Worm (Caenorhabditis elegans) whole organism, L2 larva: ENCODE results near the gene acox-1.5.

Source experiments
- C34F6.9 ChIP-seq: fragments of 150-350 bp; optimal IDR thresholded peaks from 2 replicates; lab custom pipeline; 2014; ENCODE audit warnings: missing biosample characterization, missing genetic modification characterization
- F13H6.1 ChIP-seq: sonication (generic microtip); optimal IDR thresholded peaks from 2 replicates; lab custom pipeline; 2016; ENCODE audit warnings: missing genetic modification characterization, missing compliant biosample characterization
- alr-1 ChIP-seq: fragments of 150-350 bp; optimal IDR thresholded peaks from 2 replicates; lab custom pipeline; 2014; ENCODE audit warnings: missing biosample characterization, missing genetic modification characterization
- ama-1 ChIP-seq: fragments of 150-350 bp; optimal IDR thresholded peaks from 2 replicates; lab custom pipeline; 2018; ENCODE audit warnings: inconsistent platforms
- blmp-1 ChIP-seq: sonication (generic microtip); optimal IDR thresholded peaks from 2 replicates; lab custom pipeline; 2017; ENCODE audit warnings: missing genetic modification characterization, mild to moderate bottlenecking, missing compliant biosample characterization, antibody characterized with exemption, moderate library complexity; ENCODE audit not compliant: insufficient read depth
- ceh-16 ChIP-seq: fragments of 150-350 bp; optimal IDR thresholded peaks from 2 replicates; lab custom pipeline; 2014; ENCODE audit warnings: missing biosample characterization, missing genetic modification characterization
- crh-2 ChIP-seq: sonication (generic microtip); optimal IDR thresholded peaks from 2 replicates; lab custom pipeline; 2017; ENCODE audit warnings: missing biosample characterization, missing genetic modification characterization
- dmd-4 ChIP-seq: sonication (generic microtip); optimal IDR thresholded peaks from 2 replicates; lab custom pipeline; 2017; ENCODE audit warnings: missing biosample characterization, missing genetic modification characterization
- egl-27 ChIP-seq: sonication (generic microtip); optimal IDR thresholded peaks from 3 replicates; lab custom pipeline; 2017; ENCODE audit warnings: missing biosample characterization, missing genetic modification reagents, missing genetic modification characterization
- elt-3 ChIP-seq: sonication (generic microtip); optimal IDR thresholded peaks from 2 replicates; lab custom pipeline; 2017; ENCODE audit warnings: missing biosample characterization, missing genetic modification characterization
- fos-1 ChIP-seq: fragments of 150-350 bp; optimal IDR thresholded peaks from 2 replicates; lab custom pipeline; 2014; ENCODE audit warnings: missing biosample characterization, missing genetic modification characterization
- lin-11 ChIP-seq: fragments of 150-350 bp; sonication (generic microtip); optimal IDR thresholded peaks from 2 replicates; lab custom pipeline; 2014; ENCODE audit warnings: missing biosample characterization, missing genetic modification characterization, inconsistent platforms, mixed read lengths
- lin-13 ChIP-seq: fragments of 150-350 bp; optimal IDR thresholded peaks from 2 replicates; lab custom pipeline; 2014; ENCODE audit warnings: missing biosample characterization, missing genetic modification reagents, missing genetic modification characterization
- lin-39 ChIP-seq: fragments of 150-350 bp; optimal IDR thresholded peaks from 2 replicates; lab custom pipeline; 2014; ENCODE audit warnings: missing biosample characterization, missing genetic modification reagents, missing genetic modification characterization
- lsy-2 ChIP-seq, 2 experiments: fragments of 150-350 bp in 1 of 2; sonication (generic microtip) in 1 of 2; optimal IDR thresholded peaks; 2 replicates each; lab custom pipeline; 2014 to 2017; ENCODE audit warnings: missing biosample characterization in 2 of 2, missing genetic modification characterization in 2 of 2
- mab-5 ChIP-seq: fragments of 150-350 bp; optimal IDR thresholded peaks from 2 replicates; lab custom pipeline; 2014; ENCODE audit warnings: missing biosample characterization, missing genetic modification characterization
- mdl-1 ChIP-seq, 2 experiments: fragments of 150-350 bp in 1 of 2; sonication (generic microtip) in 1 of 2; optimal IDR thresholded peaks; 2 replicates each; lab custom pipeline; 2017; ENCODE audit warnings: missing biosample characterization in 2 of 2, missing genetic modification characterization in 2 of 2
- nhr-11 ChIP-seq: fragments of 150-350 bp; optimal IDR thresholded peaks from 2 replicates; lab custom pipeline; 2014; ENCODE audit warnings: missing biosample characterization, missing genetic modification characterization
- nhr-12 ChIP-seq: fragments of 150-350 bp; optimal IDR thresholded peaks from 2 replicates; lab custom pipeline; 2014; ENCODE audit warnings: missing biosample characterization, missing genetic modification characterization
- nhr-6 ChIP-seq: fragments of 150-350 bp; optimal IDR thresholded peaks from 2 replicates; lab custom pipeline; 2014; ENCODE audit warnings: missing biosample characterization, missing genetic modification characterization
- nhr-77 ChIP-seq: fragments of 150-350 bp; optimal IDR thresholded peaks from 2 replicates; lab custom pipeline; 2014; ENCODE audit warnings: missing biosample characterization, missing genetic modification characterization
- peb-1 ChIP-seq: fragments of 150-350 bp; optimal IDR thresholded peaks from 2 replicates; lab custom pipeline; 2014; ENCODE audit warnings: missing biosample characterization, missing genetic modification characterization
- sem-4 ChIP-seq: fragments of 150-350 bp; optimal IDR thresholded peaks from 2 replicates; lab custom pipeline; 2014; ENCODE audit warnings: missing biosample characterization, missing genetic modification reagents, missing genetic modification characterization
- skn-1 ChIP-seq: sonication (generic microtip); optimal IDR thresholded peaks from 2 replicates; lab custom pipeline; 2017; ENCODE audit warnings: missing biosample characterization, missing genetic modification characterization
- sma-3 ChIP-seq: sonication (generic microtip); optimal IDR thresholded peaks from 2 replicates; lab custom pipeline; 2016; ENCODE audit warnings: missing genetic modification reagents, missing genetic modification characterization, missing compliant biosample characterization
- sma-9 ChIP-seq, 2 experiments: fragments of 150-350 bp in 1 of 2; sonication (generic microtip) in 1 of 2; optimal IDR thresholded peaks; 2 replicates each; lab custom pipeline; 2014 to 2016; ENCODE audit warnings: missing genetic modification characterization in 2 of 2, mild to moderate bottlenecking in 1 of 2, missing biosample characterization in 1 of 2, missing compliant biosample characterization in 1 of 2, missing genetic modification reagents in 1 of 2, moderate library complexity in 1 of 2
- snpc-4 ChIP-seq: fragments of 150-350 bp; optimal IDR thresholded peaks from 2 replicates; lab custom pipeline; 2014; ENCODE audit warnings: missing biosample characterization, missing genetic modification characterization
- unc-39 ChIP-seq: fragments of 150-350 bp; optimal IDR thresholded peaks from 2 replicates; lab custom pipeline; 2014; ENCODE audit warnings: missing biosample characterization, missing genetic modification characterization
- unc-55 ChIP-seq: fragments of 150-350 bp; sonication (generic microtip); optimal IDR thresholded peaks from 3 replicates; lab custom pipeline; 2014; ENCODE audit warnings: missing biosample characterization, missing genetic modification reagents, missing genetic modification characterization
- ztf-1 ChIP-seq: fragments of 200-800 bp; sonication (Bioruptor generic); conservative IDR thresholded peaks from 2 replicates; pipeline ENCODE4 v1.3.6; 2022; ENCODE audit warnings: missing genetic modification characterization, missing compliant biosample characterization
- ztf-4 ChIP-seq: fragments of 150-350 bp; optimal IDR thresholded peaks from 2 replicates; lab custom pipeline; 2014; ENCODE audit warnings: missing biosample characterization, missing genetic modification characterization

The acox-1.5 gene

ce11 chrIII:9600645-9601044 is 8.7 kb upstream of the acox-1.5 start, which contains the start of gene F58A4.2:
Gene F58A4.2, minus strand, starts transcription at chrIII:9600745.
- TF ChIP-seq sma-3: no peak
- no peak for TF ChIP-seq C34F6.9 (tag; lab: Kevin White, UChicago)
- TF ChIP-seq nhr-12 (tag; lab: Kevin White, UChicago): no peak
- no peak for TF ChIP-seq ceh-16 (tag; lab: Kevin White, UChicago)
- TF ChIP-seq, all 48 proteins: peak for 0

DNA sequence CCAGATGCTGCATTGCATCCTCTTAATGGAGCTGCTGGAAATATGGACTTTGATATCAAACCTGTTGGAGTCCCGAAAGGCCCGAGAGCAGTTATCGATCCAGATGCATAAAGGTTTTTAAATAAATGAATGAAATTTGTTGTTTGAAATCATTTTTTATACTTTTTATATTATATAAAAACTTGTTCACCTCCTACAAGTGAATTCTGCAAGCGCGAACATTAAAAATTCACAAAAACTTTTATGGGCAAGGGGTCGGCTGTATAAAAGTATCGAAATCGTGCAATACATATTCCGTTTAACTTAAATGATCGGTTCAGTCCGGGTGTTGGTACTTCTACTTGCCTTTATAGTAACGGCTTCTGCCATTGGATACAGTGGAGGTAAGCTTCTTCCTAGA is 6.2 kb upstream of the acox-1.5 start, which contains the start of gene F58A4.1:
F58A4.1 (plus strand) TSS at position 301 of the 400 bp plus-strand sequence.
- no peak for TF ChIP-seq mab-5

ce11 chrIII:9597044-9597443 is 5.1 kb upstream of the acox-1.5 start, which contains the start of gene C48B4.12:
Gene C48B4.12, plus strand, starts transcription at chrIII:9597344.
- TF ChIP-seq mdl-1 (tag; optimal IDR thresholded peaks at IDR 0.05; lab: Kevin White, UChicago) (no peak), egl-27 (tag; lab: Kevin White, UChicago) (no peak), lin-39 (no peak), nhr-12 (tag; lab: Kevin White, UChicago) (no peak), peb-1 (tag; lab: Kevin White, UChicago) (no peak), snpc-4 (tag; lab: Kevin White, UChicago) (no peak), lsy-2 (tag; optimal IDR thresholded peaks at IDR 0.05; lab: Kevin White, UChicago) (no peak), C34F6.9 (tag; lab: Kevin White, UChicago) (no peak), nhr-6 (tag; lab: Kevin White, UChicago) (no peak), elt-3 (tag; lab: Kevin White, UChicago) (no peak), crh-2 (tag; lab: Kevin White, UChicago) (no peak), dmd-4 (tag; lab: Kevin White, UChicago) (no peak), nhr-77 (tag; lab: Kevin White, UChicago) (no peak), unc-55 (GFP tag; lab: Kevin White, UChicago) (no peak)
- TF ChIP-seq, all 48 proteins: peak for 0

DNA sequence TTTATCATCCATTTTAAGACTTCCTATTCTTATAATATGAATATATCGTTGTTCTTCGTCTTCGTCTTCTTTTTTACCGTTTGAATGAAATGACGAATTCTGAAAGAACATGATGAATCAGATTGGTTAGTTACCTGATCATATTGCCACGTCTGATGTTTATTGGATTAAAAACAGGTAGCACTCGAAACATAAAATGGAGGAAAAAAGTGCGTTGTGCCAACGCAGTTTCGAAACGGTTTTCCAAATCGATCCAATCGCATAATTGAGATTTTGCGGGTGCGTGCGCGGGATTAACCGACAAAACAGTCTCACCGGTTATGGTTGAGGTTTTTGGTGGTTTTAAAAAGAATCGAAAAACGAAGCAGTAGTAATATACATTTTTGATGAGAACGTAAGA is 3.6 kb upstream of the acox-1.5 start, which contains the start of gene rom-2:
rom-2 (minus strand) TSS at position 101 of the 400 bp plus-strand sequence.
- TF ChIP-seq lin-11 (tag; lab: Kevin White, UChicago) (no peak), ztf-1 (GFP tag; lab: Robert Waterston, UW) (no peak), ceh-16 (tag; lab: Kevin White, UChicago) (no peak), F13H6.1 (tag; lab: Kevin White, UChicago) (no peak), blmp-1 (tag; lab: Kevin White, UChicago) (no peak), skn-1 (tag; lab: Kevin White, UChicago) (no peak), C34F6.9 (tag; lab: Kevin White, UChicago) (no peak), ama-1 (lab: Kevin White, UChicago) (no peak), lin-13 (no peak), fos-1 (tag; lab: Kevin White, UChicago) (no peak), snpc-4 (tag; lab: Kevin White, UChicago) (no peak), unc-55 (GFP tag; lab: Kevin White, UChicago) (no peak), nhr-11 (tag; lab: Kevin White, UChicago) (no peak), ztf-4 (tag; lab: Kevin White, UChicago) (no peak), unc-39 (no peak), lsy-2 (tag; optimal IDR thresholded peaks at IDR 0.05; lab: Kevin White, UChicago) (no peak), alr-1 (no peak), egl-27 (tag; lab: Kevin White, UChicago) (no peak), peb-1 (tag; lab: Kevin White, UChicago) (no peak)

ce11 chrIII:9590212-9590611 is 1.8 kb downstream of the acox-1.5 start:
- TF ChIP-seq sma-9 (GFP tag; optimal IDR thresholded peaks at IDR 0.05; lab: Kevin White, UChicago) (peak; percentile 82), sma-9 (tag; optimal IDR thresholded peaks at IDR 0.05; lab: Kevin White, UChicago) (no peak), crh-2 (tag; lab: Kevin White, UChicago) (peak; percentile 44), fos-1 (tag; lab: Kevin White, UChicago) (peak; percentile 84), lin-13 (no peak), ceh-16 (tag; lab: Kevin White, UChicago) (no peak)

DNA sequence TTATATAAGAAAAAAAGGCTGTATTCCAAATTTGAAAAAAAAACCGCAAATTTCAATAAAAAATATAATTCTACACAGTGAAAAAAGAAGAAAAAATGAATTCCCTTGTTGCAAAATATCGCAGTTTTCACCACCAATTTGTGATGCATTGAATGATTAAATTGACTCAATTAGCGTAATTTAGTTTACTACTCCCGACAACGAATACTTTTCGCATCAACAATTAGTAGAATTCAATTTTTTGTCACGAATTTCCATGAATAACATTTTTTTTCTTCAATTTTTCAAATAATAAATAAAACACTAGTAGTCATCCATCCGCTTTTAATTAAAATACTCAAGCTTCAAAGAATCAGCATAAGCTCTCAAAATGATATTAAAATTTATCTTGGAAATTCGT is 6.7 kb downstream of the acox-1.5 start:
- TF ChIP-seq lin-11 (tag; lab: Kevin White, UChicago) (no peak), sma-9 (GFP tag; optimal IDR thresholded peaks at IDR 0.05; lab: Kevin White, UChicago) (peak; percentile 28), sma-9 (tag; optimal IDR thresholded peaks at IDR 0.05; lab: Kevin White, UChicago) (no peak), ama-1 (lab: Kevin White, UChicago) (no peak), sem-4 (peak; percentile 7), lsy-2 (tag; optimal IDR thresholded peaks at IDR 0.05; lab: Kevin White, UChicago) (peak; percentile 8 to 40)
- TF ChIP-seq, all 48 proteins: peak for 3
